Fruit fly (Drosophila melanogaster): ENCODE measurements around the gene CG10171.

dm6 chr3L:13420212-13420611 lies 32.5 kb upstream of the CG10171 start:
- no peak for TF ChIP-seq Sry-β (GFP tag; optimal IDR thresholded peaks at IDR 0.05)
- no peak for TF ChIP-seq CG4360 (GFP tag; IDR thresholded peaks at IDR 0.05)
- no peak for TF ChIP-seq ind (GFP tag; optimal IDR thresholded peaks at IDR 0.05)
- no peak for TF ChIP-seq ttk (GFP tag; IDR thresholded peaks at IDR 0.05)
- no peak for TF ChIP-seq phol (tag; optimal IDR thresholded peaks at IDR 0.05)
- no peak for TF ChIP-seq Pdp1 (GFP tag; optimal IDR thresholded peaks at IDR 0.05)
- TF ChIP-seq CG2889 (GFP tag; IDR thresholded peaks at IDR 0.05) = no peak
- TF ChIP-seq CG2129 (GFP tag; IDR thresholded peaks at IDR 0.05; ENCODE audit: partially characterized antibody) = no peak
- TF ChIP-seq trem (tag; optimal IDR thresholded peaks at IDR 0.05) = no peak
- no peak for TF ChIP-seq Hr78 (GFP tag; optimal IDR thresholded peaks at IDR 0.05)

Data from whole organism, embryonic.